Worm (Caenorhabditis elegans): ENCODE data around the gene T08D10.3.

T08D10.3 gene

DNA sequence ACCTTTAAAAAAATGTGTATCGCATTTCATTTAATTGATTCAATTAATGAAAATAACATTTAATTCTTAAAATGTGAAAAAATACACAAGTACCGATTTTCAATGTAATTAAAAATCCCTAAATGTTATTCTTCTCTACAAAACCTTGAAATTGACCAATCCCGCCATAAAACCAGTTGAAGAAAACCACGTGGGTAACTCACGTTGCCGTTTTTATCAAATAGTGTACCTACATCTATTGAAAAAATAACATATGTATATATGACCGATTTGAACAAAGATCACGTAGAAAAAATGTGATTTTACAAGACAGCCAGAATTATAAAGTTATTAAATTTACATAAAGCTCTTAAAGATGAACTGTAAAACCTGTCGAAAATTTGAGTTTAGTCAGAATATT is 9.9 kb downstream of the T08D10.3 start (continued):
- no peak for TF ChIP-seq efl-1 (optimal IDR thresholded peaks at IDR 0.05)
- no peak for TF ChIP-seq efl-1 (GFP tag; optimal IDR thresholded peaks at IDR 0.05 in 1 of 2)
- TF ChIP-seq zag-1 (tag; optimal IDR thresholded peaks at IDR 0.05): no peak

DNA sequence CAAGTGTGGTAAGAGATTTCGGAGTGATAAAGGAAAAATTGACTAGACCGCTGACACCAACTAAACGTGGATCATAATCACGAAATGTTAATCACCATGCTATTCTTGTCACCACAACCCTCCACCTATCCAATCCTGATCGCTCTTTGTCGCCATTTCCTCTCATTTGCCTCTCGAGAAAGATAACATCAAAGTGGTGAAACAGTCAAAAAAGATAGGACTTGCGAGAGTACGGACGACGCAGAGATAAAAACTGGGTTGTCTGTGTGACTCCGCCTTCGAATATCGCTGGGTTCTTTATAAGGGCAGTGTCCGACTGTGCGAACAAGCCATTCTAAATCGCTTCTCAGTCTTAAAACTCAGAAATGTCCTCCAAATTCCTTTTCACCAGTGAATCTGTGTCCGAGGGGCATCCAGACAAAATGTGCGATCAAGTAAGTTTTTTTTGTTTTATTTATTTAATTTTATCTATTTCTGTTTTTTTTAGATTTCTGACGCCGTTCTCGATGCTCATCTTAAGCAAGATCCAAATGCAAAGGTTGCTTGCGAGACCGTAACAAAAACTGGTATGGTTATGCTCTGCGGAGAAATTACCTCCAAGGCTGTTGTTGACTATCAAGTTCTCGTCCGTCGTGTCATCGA is 10.6 kb downstream of the T08D10.3 start, which contains the start of gene sams-1:
Gene sams-1 (plus strand): TSS at position 300 of the 642 bp plus-strand sequence.
- TF ChIP-seq ama-1 (optimal IDR thresholded peaks at IDR 0.05) (peak; percentile 78), pax-3 (tag; optimal IDR thresholded peaks at IDR 0.05) (no peak), snu-23 (GFP tag; optimal IDR thresholded peaks at IDR 0.05) (peak; percentile 39), nhr-85 (tag) (peak; percentile 72), fos-1 (tag; optimal IDR thresholded peaks at IDR 0.05) (no peak), lin-39 (tag; optimal IDR thresholded peaks at IDR 0.05) (no peak), nhr-84 (tag; optimal IDR thresholded peaks at IDR 0.05) (no peak), unc-86 (tag; optimal IDR thresholded peaks at IDR 0.05) (no peak), tbx-2 (tag; optimal IDR thresholded peaks at IDR 0.05) (no peak), egl-27 (tag; optimal IDR thresholded peaks at IDR 0.05) (no peak), lin-35 (GFP tag; optimal IDR thresholded peaks at IDR 0.05) (peak in 1 of 2 experiments; percentile 39), elt-3 (tag; optimal IDR thresholded peaks at IDR 0.05) (peak in 1 of 6 experiments; percentile 59), lin-14 (GFP tag; optimal IDR thresholded peaks at IDR 0.05) (peak; percentile 38), hlh-4 (tag; optimal IDR thresholded peaks at IDR 0.05) (no peak), xbp-1 (tag; optimal IDR thresholded peaks at IDR 0.05) (no peak), ztf-4 (tag; optimal IDR thresholded peaks at IDR 0.05) (no peak), blmp-1 (tag; optimal IDR thresholded peaks at IDR 0.05) (peak; percentile 68), nhr-237 (tag; optimal IDR thresholded peaks at IDR 0.05) (no peak), nhr-20 (tag; optimal IDR thresholded peaks at IDR 0.05) (peak; percentile 40), nhr-71 (tag; optimal IDR thresholded peaks at IDR 0.05) (peak; percentile 16), aha-1 (tag; optimal IDR thresholded peaks at IDR 0.05) (no peak), efl-1 (optimal IDR thresholded peaks at IDR 0.05) (no peak), efl-1 (GFP tag; optimal IDR thresholded peaks at IDR 0.05 in 1 of 2) (peak in 1 of 2 experiments; percentile 8), nhr-47 (tag; optimal IDR thresholded peaks at IDR 0.05) (peak; percentile 23), nhr-19 (GFP tag; conservative IDR thresholded peaks at IDR 0.05) (peak; percentile 40), unc-30 (tag; optimal IDR thresholded peaks at IDR 0.05) (no peak), Y116A8C.19 (tag; optimal IDR thresholded peaks at IDR 0.05; ENCODE audit: borderline replicate concordance) (no peak), C16A3.4 (tag; optimal IDR thresholded peaks at IDR 0.05) (no peak), elt-2 (tag; optimal IDR thresholded peaks at IDR 0.05) (peak; percentile 50), skn-1 (tag; optimal IDR thresholded peaks at IDR 0.05) (peak; percentile 30)

DNA sequence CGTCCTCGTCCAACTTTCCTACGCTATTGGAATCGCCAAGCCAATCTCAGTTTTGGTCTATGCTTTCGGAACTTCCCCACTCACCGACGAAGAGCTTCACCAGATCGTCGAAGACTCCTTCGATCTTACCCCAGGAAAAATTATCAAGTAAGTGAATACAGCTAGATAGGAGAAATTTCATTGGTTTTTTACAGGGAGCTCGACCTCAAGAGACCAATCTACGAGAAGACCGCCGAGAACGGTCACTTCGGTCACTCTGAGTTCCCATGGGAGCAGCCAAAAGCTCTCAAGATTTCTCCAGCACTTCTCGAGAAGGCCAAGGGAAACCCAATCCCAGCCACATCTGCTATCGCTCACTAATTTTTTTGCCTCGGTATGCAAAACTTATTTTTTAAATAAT is 11.8 kb downstream of the T08D10.3 start:
- no peak for TF ChIP-seq nhr-28 (tag; optimal IDR thresholded peaks at IDR 0.05)

DNA sequence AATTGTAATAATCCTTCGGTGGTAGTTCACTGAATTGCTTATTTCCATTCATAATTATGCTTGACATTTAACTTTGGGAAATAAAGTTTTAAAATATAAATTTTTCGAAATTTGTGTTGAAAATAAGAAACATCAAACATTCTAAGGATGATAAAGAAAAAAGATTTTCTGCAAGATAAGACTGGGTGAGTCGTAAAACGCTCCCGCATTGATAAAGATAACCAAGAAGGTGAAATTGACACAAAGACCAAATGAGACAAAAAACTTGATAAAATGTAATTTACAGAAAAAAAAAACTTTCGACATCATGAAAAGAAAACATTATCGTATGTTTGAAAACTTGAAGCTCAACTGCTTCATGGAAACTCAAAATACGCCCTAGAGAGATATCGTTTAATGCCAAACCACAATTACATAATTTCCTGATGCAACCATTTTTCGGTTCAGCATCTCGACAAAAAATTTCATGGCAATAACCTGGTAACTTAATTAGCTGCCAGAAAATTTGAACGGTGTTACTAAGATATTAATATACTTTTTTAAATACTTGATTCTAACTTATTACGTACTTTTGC is 12.9 kb downstream of the T08D10.3 start:
- TF ChIP-seq fkh-8 (tag; optimal IDR thresholded peaks at IDR 0.05) (no peak), hpl-2 (GFP tag; optimal IDR thresholded peaks at IDR 0.05) (no peak), nhr-85 (tag) (peak; percentile 60), lin-15B (tag; optimal IDR thresholded peaks at IDR 0.05) (no peak), ztf-4 (tag; optimal IDR thresholded peaks at IDR 0.05) (no peak), sox-4 (tag; optimal IDR thresholded peaks at IDR 0.05) (no peak), dsc-1 (tag; optimal IDR thresholded peaks at IDR 0.05) (no peak), mab-9 (GFP tag; IDR thresholded peaks at IDR 0.05) (no peak), elt-3 (tag; optimal IDR thresholded peaks at IDR 0.05) (peak in 1 of 6 experiments; percentile 19), elt-2 (tag; optimal IDR thresholded peaks at IDR 0.05) (peak; percentile 82), lin-14 (GFP tag; optimal IDR thresholded peaks at IDR 0.05) (no peak), tlp-1 (tag; optimal IDR thresholded peaks at IDR 0.05) (peak; percentile 21), blmp-1 (tag; optimal IDR thresholded peaks at IDR 0.05) (peak; percentile 12)
